Worm (Caenorhabditis elegans) whole organism, young adult: ENCODE data around the gene tbx-2.

Source experiments
- B0336.3 ChIP-seq: fragments of 200-800 bp; sonication (Bioruptor generic); IDR thresholded peaks from 2 replicates; pipeline ENCODE4 v1.3.6; 2022; ENCODE audit warnings: missing genetic modification characterization, missing compliant biosample characterization
- F23B12.7 ChIP-seq: sonication (generic microtip); optimal IDR thresholded peaks from 2 replicates; lab custom pipeline; 2017; ENCODE audit warnings: missing genetic modification characterization, mild to moderate bottlenecking, missing compliant biosample characterization, antibody characterized with exemption, moderate library complexity; ENCODE audit not compliant: insufficient read depth
- K12H6.12 ChIP-seq: fragments of 200-800 bp; sonication (Bioruptor generic); optimal IDR thresholded peaks from 2 replicates; lab custom pipeline; 2018; ENCODE audit warnings: mild to moderate bottlenecking, missing genetic modification characterization, missing compliant biosample characterization
- Y53G8AR.9 ChIP-seq: fragments of 200-800 bp; sonication (Bioruptor generic); conservative IDR thresholded peaks from 2 replicates; pipeline ENCODE4 v1.3.6; 2022; ENCODE audit warnings: missing genetic modification reagents, missing genetic modification characterization, missing compliant biosample characterization
- Y56A3A.18 ChIP-seq: fragments of 200-800 bp; sonication (Bioruptor generic); IDR thresholded peaks from 2 replicates; pipeline ENCODE4 v1.3.6; 2022; ENCODE audit warnings: missing genetic modification reagents, missing genetic modification characterization, missing compliant biosample characterization
- Y79H2A.3 ChIP-seq: fragments of 200-800 bp; sonication (Bioruptor generic); conservative IDR thresholded peaks from 2 replicates; pipeline ENCODE4 v1.3.6; 2022; ENCODE audit warnings: missing genetic modification reagents, missing genetic modification characterization, missing compliant biosample characterization
- Y95B8A.8 ChIP-seq: fragments of 200-800 bp; sonication (Bioruptor generic); IDR thresholded peaks from 2 replicates; pipeline ENCODE4 v1.3.6; 2022; ENCODE audit warnings: missing genetic modification reagents, missing genetic modification characterization, missing compliant biosample characterization
- athp-1 ChIP-seq: sonication (generic microtip); optimal IDR thresholded peaks from 2 replicates; lab custom pipeline; 2017; ENCODE audit warnings: mild to moderate bottlenecking, missing genetic modification characterization, missing compliant biosample characterization
- attf-3 ChIP-seq: fragments of 200-800 bp; sonication (Bioruptor generic); conservative IDR thresholded peaks from 2 replicates; pipeline ENCODE4 v1.3.6; 2022; ENCODE audit warnings: missing genetic modification reagents, missing genetic modification characterization, missing compliant biosample characterization
- attf-5 ChIP-seq: fragments of 200-800 bp; sonication (Bioruptor generic); optimal IDR thresholded peaks from 2 replicates; lab custom pipeline; 2018; ENCODE audit warnings: mild to moderate bottlenecking, missing genetic modification characterization, missing compliant biosample characterization
- ccch-3 ChIP-seq: fragments of 200-800 bp; sonication (Bioruptor generic); optimal IDR thresholded peaks from 2 replicates; lab custom pipeline; 2018; ENCODE audit warnings: mild to moderate bottlenecking, missing genetic modification characterization, missing compliant biosample characterization
- ceh-27 ChIP-seq: fragments of 200-800 bp; sonication (Bioruptor generic); optimal IDR thresholded peaks from 2 replicates; lab custom pipeline; 2018; ENCODE audit warnings: mild to moderate bottlenecking, missing genetic modification characterization, moderate library complexity, missing compliant biosample characterization
- ceh-40 ChIP-seq: fragments of 200-800 bp; sonication (Bioruptor generic); IDR thresholded peaks from 2 replicates; pipeline ENCODE4 v1.3.6; 2022; ENCODE audit warnings: missing genetic modification characterization, missing compliant biosample characterization
- ceh-79 ChIP-seq: sonication (generic microtip); optimal IDR thresholded peaks from 2 replicates; lab custom pipeline; 2017; ENCODE audit warnings: mild to moderate bottlenecking, missing genetic modification characterization, missing compliant biosample characterization
- die-1 ChIP-seq: sonication (generic microtip); optimal IDR thresholded peaks from 2 replicates; lab custom pipeline; 2016; ENCODE audit warnings: missing genotype, mild to moderate bottlenecking, missing genetic modification characterization, missing compliant biosample characterization
- dpff-1 ChIP-seq: sonication (generic microtip); optimal IDR thresholded peaks from 2 replicates; lab custom pipeline; 2017; ENCODE audit warnings: mild to moderate bottlenecking, missing genetic modification characterization, missing compliant biosample characterization
- dpl-1 ChIP-seq: fragments of 150-350 bp; optimal IDR thresholded peaks from 2 replicates; lab custom pipeline; 2014; ENCODE audit warnings: missing biosample characterization, missing genetic modification reagents, missing genetic modification characterization
- egl-18 ChIP-seq: fragments of 200-800 bp; sonication (Bioruptor generic); IDR thresholded peaks from 2 replicates; pipeline ENCODE4 v1.3.6; 2022; ENCODE audit warnings: missing genetic modification reagents, missing genetic modification characterization, missing compliant biosample characterization
- gei-17 ChIP-seq: fragments of 200-800 bp; sonication (Bioruptor generic); optimal IDR thresholded peaks from 2 replicates; lab custom pipeline; 2018; ENCODE audit warnings: mild to moderate bottlenecking, missing genetic modification characterization, missing compliant biosample characterization
- hlh-12 ChIP-seq: sonication (generic microtip); optimal IDR thresholded peaks from 2 replicates; lab custom pipeline; 2016; ENCODE audit warnings: missing genetic modification characterization, missing compliant biosample characterization
- hmg-1.2 ChIP-seq: fragments of 200-800 bp; sonication (Bioruptor generic); IDR thresholded peaks from 2 replicates; pipeline ENCODE4 v1.3.6; 2022; ENCODE audit warnings: missing genetic modification reagents, missing genetic modification characterization, missing compliant biosample characterization
- lag-1 ChIP-seq: fragments of 200-800 bp; sonication (Bioruptor generic); IDR thresholded peaks from 2 replicates; pipeline ENCODE4 v1.3.6; 2022; ENCODE audit warnings: missing genetic modification reagents, missing genetic modification characterization, missing compliant biosample characterization
- let-607 ChIP-seq, 2 experiments: fragments of 200-800 bp in 1 of 2; sonication (Bioruptor generic) in 1 of 2; sonication (generic microtip) in 1 of 2; optimal IDR thresholded peaks; 2 replicates each; lab custom pipeline; 2016 to 2018; ENCODE audit warnings: mild to moderate bottlenecking in 2 of 2, missing compliant biosample characterization in 2 of 2, missing genetic modification characterization in 2 of 2, moderate library complexity in 2 of 2, missing genotype in 1 of 2
- lin-40 ChIP-seq: sonication (generic microtip); optimal IDR thresholded peaks from 2 replicates; lab custom pipeline; 2016; ENCODE audit warnings: missing genetic modification characterization, mild to moderate bottlenecking, missing compliant biosample characterization, missing genotype, missing genetic modification reagents
- lir-1 ChIP-seq: fragments of 200-800 bp; sonication (Bioruptor generic); conservative IDR thresholded peaks from 2 replicates; pipeline ENCODE4 v1.3.6; 2022; ENCODE audit warnings: missing genetic modification reagents, missing genetic modification characterization, missing compliant biosample characterization
- lsl-1 ChIP-seq: fragments of 200-800 bp; sonication (Bioruptor generic); optimal IDR thresholded peaks from 2 replicates; lab custom pipeline; 2018; ENCODE audit warnings: mild to moderate bottlenecking, missing genetic modification characterization, moderate library complexity, missing compliant biosample characterization
- madf-10 ChIP-seq: sonication (generic microtip); optimal IDR thresholded peaks from 2 replicates; lab custom pipeline; 2016; ENCODE audit warnings: mild to moderate bottlenecking, missing genetic modification characterization, missing compliant biosample characterization
- mel-28 ChIP-seq: sonication (generic microtip); optimal IDR thresholded peaks from 2 replicates; lab custom pipeline; 2016; ENCODE audit warnings: borderline replicate concordance, mild to moderate bottlenecking, missing genetic modification characterization, missing compliant biosample characterization
- mes-4 ChIP-seq: sonication (generic microtip); optimal IDR thresholded peaks from 2 replicates; lab custom pipeline; 2016; ENCODE audit warnings: missing genotype, missing genetic modification characterization, missing compliant biosample characterization
- mxl-1 ChIP-seq: sonication (generic microtip); optimal IDR thresholded peaks from 2 replicates; lab custom pipeline; 2016; ENCODE audit warnings: missing genetic modification characterization, missing compliant biosample characterization
- nfya-1 ChIP-seq: sonication (generic microtip); optimal IDR thresholded peaks from 2 replicates; lab custom pipeline; 2017; ENCODE audit warnings: antibody characterized with exemption, missing compliant biosample characterization, missing genetic modification characterization, borderline replicate concordance; ENCODE audit not compliant: insufficient read depth
- nfyb-1 ChIP-seq: fragments of 200-800 bp; sonication (Bioruptor generic); IDR thresholded peaks from 2 replicates; pipeline ENCODE4 v1.3.6; 2022; ENCODE audit warnings: missing genetic modification reagents, missing genetic modification characterization, missing compliant biosample characterization
- nhr-179 ChIP-seq: sonication (generic microtip); optimal IDR thresholded peaks from 2 replicates; lab custom pipeline; 2016; ENCODE audit warnings: mild to moderate bottlenecking, missing genetic modification characterization, missing compliant biosample characterization
- nhr-90 ChIP-seq: sonication (generic microtip); optimal IDR thresholded peaks from 2 replicates; lab custom pipeline; 2016; ENCODE audit warnings: missing genotype, mild to moderate bottlenecking, missing genetic modification characterization, missing compliant biosample characterization
- pbrm-1 ChIP-seq: fragments of 200-800 bp; sonication (Bioruptor generic); IDR thresholded peaks from 2 replicates; pipeline ENCODE4 v1.3.6; 2022; ENCODE audit warnings: missing genetic modification reagents, missing genetic modification characterization, missing compliant biosample characterization
- sea-2 ChIP-seq: fragments of 200-800 bp; sonication (Bioruptor generic); IDR thresholded peaks from 2 replicates; pipeline ENCODE4 v1.3.6; 2022; ENCODE audit warnings: missing genetic modification characterization, missing compliant biosample characterization
- snpc-1.1 ChIP-seq: sonication (generic microtip); optimal IDR thresholded peaks from 2 replicates; lab custom pipeline; 2017; ENCODE audit warnings: missing genetic modification characterization, mild to moderate bottlenecking, missing compliant biosample characterization, antibody characterized with exemption, moderate library complexity, missing genotype, missing genetic modification reagents; ENCODE audit not compliant: insufficient read depth
- snpc-4 ChIP-seq, 5 experiments: fragments of 150-350 bp in 1 of 5; sonication (generic microtip) in 4 of 5; optimal IDR thresholded peaks; 2 replicates each; lab custom pipeline; 2014 to 2018; ENCODE audit warnings: missing genetic modification characterization in 5 of 5, missing biosample characterization in 3 of 5, antibody characterized with exemption in 2 of 5, mild to moderate bottlenecking in 2 of 5, missing compliant biosample characterization in 2 of 5, missing genotype in 2 of 5, moderate library complexity in 2 of 5, missing genetic modification reagents in 1 of 5
- sptf-2 ChIP-seq: fragments of 200-800 bp; sonication (Bioruptor generic); optimal IDR thresholded peaks from 2 replicates; lab custom pipeline; 2018; ENCODE audit warnings: mild to moderate bottlenecking, missing genetic modification characterization, missing compliant biosample characterization
- tbx-9 ChIP-seq: sonication (generic microtip); optimal IDR thresholded peaks from 2 replicates; lab custom pipeline; 2016; ENCODE audit warnings: borderline replicate concordance, missing genetic modification characterization, inconsistent platforms, missing compliant biosample characterization
- unc-130 ChIP-seq: sonication (generic microtip); optimal IDR thresholded peaks from 2 replicates; lab custom pipeline; 2016; ENCODE audit warnings: missing genetic modification reagents, missing genetic modification characterization, missing compliant biosample characterization
- unc-62 ChIP-seq: fragments of 150-350 bp; optimal IDR thresholded peaks from 2 replicates; lab custom pipeline; 2014; ENCODE audit warnings: missing biosample characterization, missing genetic modification reagents, missing genetic modification characterization
- ztf-28 ChIP-seq: fragments of 200-800 bp; sonication (Bioruptor generic); IDR thresholded peaks from 2 replicates; pipeline ENCODE4 v1.3.6; 2022; ENCODE audit warnings: missing genetic modification reagents, missing genetic modification characterization, missing compliant biosample characterization

The tbx-2 gene

ce11 chrIII:5155393-5155792, 19.3 kb upstream of the tbx-2 start (continued):
- 0 out of 2 replicates have a peak, but pooled peaks have one; percentile 41 for TF ChIP-seq Y56A3A.18 (GFP tag; lab: Robert Waterston, UW)
- peak; percentile 54; the same call in 1 of the 2 replicates for TF ChIP-seq Y53G8AR.9 (GFP tag; lab: Robert Waterston, UW)
- no peak for TF ChIP-seq lir-1
- no peak for TF ChIP-seq snpc-4 (GFP tag; optimal IDR thresholded peaks at IDR 0.05; lab: Kevin White, UChicago)
- TF ChIP-seq snpc-4 (tag; optimal IDR thresholded peaks at IDR 0.05; lab: Kevin White, UChicago) = no peak
- TF ChIP-seq tbx-9 (tag; lab: Kevin White, UChicago) = no peak
- no peak for TF ChIP-seq ceh-79 (tag; lab: Kevin White, UChicago)
- TF ChIP-seq hlh-12 (tag; lab: Kevin White, UChicago) = no peak
- TF ChIP-seq lsl-1 (GFP tag; lab: Kevin White, UChicago) = peak; percentile 2
- TF ChIP-seq nhr-179 (tag; lab: Kevin White, UChicago) = no peak
- TF ChIP-seq snpc-1.1 (tag; lab: Kevin White, UChicago) = no peak
- TF ChIP-seq pbrm-1 (GFP tag; lab: Robert Waterston, UW) = no peak
- no peak for TF ChIP-seq let-607 (tag; optimal IDR thresholded peaks at IDR 0.05; lab: Kevin White, UChicago)
- no peak for TF ChIP-seq ztf-28 (GFP tag; lab: Robert Waterston, UW)
- 0 out of 2 replicates have a peak, but pooled peaks have one; percentile 31 for TF ChIP-seq Y79H2A.3 (GFP tag; lab: Robert Waterston, UW)
- TF ChIP-seq lin-40 (tag; lab: Kevin White, UChicago) = no peak
- TF ChIP-seq nhr-90 (tag; lab: Kevin White, UChicago) = no peak
- no peak for TF ChIP-seq nfyb-1 (GFP tag; lab: Robert Waterston, UW)
- TF ChIP-seq nfya-1 = no peak
- TF ChIP-seq K12H6.12 = no peak

- TF ChIP-seq mel-28 (no peak), attf-5 (GFP tag; lab: Kevin White, UChicago) (peak; percentile 42), snpc-4 (GFP tag; optimal IDR thresholded peaks at IDR 0.05; lab: Kevin White, UChicago) (peak; percentile 58), snpc-4 (tag; optimal IDR thresholded peaks at IDR 0.05; lab: Kevin White, UChicago) (no peak), F23B12.7 (no peak), mes-4 (tag; lab: Kevin White, UChicago) (no peak), hmg-1.2 (GFP tag; lab: Robert Waterston, UW) (no peak), Y95B8A.8 (no peak), sea-2 (no peak)
These were observed 17.0 kb upstream of the tbx-2 start, which contains the start of the genes rbm-42 and grwd-1 for ce11 chrIII:5153137-5153536. Gene rbm-42 (minus strand): TSS chrIII:5153229. Gene grwd-1 (plus strand): TSS chrIII:5153464.

DNA sequence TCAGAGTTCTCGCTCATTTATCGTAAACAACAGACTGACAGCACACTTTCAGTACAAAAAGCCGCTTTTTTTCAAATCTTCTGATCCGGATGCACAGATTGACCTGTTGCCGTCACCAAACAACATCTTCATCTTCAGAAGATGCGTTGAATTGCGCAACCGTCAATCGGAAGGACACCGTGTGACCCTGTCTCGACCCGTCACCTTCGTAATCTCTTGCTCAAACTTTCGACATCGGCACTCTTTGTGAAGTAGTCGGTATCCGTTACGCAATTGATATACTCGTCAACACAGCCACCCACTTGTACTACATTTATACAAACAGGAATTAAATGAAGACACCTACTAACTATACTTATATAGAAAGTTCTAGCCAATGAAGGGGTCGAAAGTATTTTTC, 14.9 kb upstream of the tbx-2 start:
- TF ChIP-seq unc-62 (GFP tag; lab: Kevin White, UChicago) (peak; percentile 4), ceh-27 (GFP tag; lab: Kevin White, UChicago) (no peak), die-1 (tag; lab: Kevin White, UChicago) (no peak)

DNA sequence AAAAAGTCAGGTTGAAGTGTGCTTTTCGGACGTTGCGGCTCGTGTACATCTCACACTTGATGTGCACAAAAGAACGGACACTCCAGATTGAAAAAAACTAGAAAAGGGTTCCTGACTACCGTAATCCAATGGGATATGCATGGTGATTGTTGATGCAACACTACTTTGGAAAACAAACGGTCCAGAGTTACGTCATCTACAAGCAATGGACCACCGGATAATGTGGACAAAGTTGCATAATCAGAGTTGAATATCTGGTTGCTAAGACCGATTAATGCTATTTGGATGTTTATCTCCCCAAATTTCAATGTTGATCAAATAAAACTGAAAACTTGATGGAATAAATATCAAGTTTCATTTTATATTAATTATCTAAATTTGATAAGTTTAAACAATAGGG, 13.9 kb upstream of the tbx-2 start:
- TF ChIP-seq ccch-3 (GFP tag; lab: Kevin White, UChicago) (no peak), ceh-40 (GFP tag; lab: Robert Waterston, UW) (no peak), lag-1 (GFP tag; lab: Robert Waterston, UW) (no peak), athp-1 (tag; lab: Kevin White, UChicago) (no peak), hmg-1.2 (GFP tag; lab: Robert Waterston, UW) (no peak), mel-28 (no peak), mxl-1 (tag; lab: Kevin White, UChicago) (no peak), nfyb-1 (GFP tag; lab: Robert Waterston, UW) (no peak), unc-62 (GFP tag; lab: Kevin White, UChicago) (no peak), B0336.3 (GFP tag; lab: Robert Waterston, UW) (no peak), gei-17 (GFP tag; lab: Kevin White, UChicago) (no peak), sptf-2 (GFP tag; lab: Kevin White, UChicago) (no peak), madf-10 (no peak), dpff-1 (no peak), dpl-1 (GFP tag; lab: Kevin White, UChicago) (no peak), Y79H2A.3 (GFP tag; lab: Robert Waterston, UW) (no peak), attf-3 (no peak), egl-18 (GFP tag; lab: Robert Waterston, UW) (no peak), unc-130 (GFP tag; lab: Kevin White, UChicago) (no peak), ceh-79 (tag; lab: Kevin White, UChicago) (no peak)
